Fruit fly (Drosophila melanogaster) whole organism, embryonic: ENCODE results near the gene Cyp12a5.

Experiments
- Atf6 ChIP-seq: fragments of 200-800 bp; sonication (Bioruptor generic); IDR thresholded peaks from 2 replicates; pipeline ENCODE4 v1.3.6; 2022; ENCODE audit warnings: missing biosample characterization, missing genetic modification characterization
- BEAF-32 ChIP-seq: fragments of 200-800 bp; sonication (Bioruptor generic); optimal IDR thresholded peaks from 3 replicates; lab custom pipeline; 2017; ENCODE audit warnings: missing biosample characterization, missing genetic modification characterization, mild to moderate bottlenecking, moderate library complexity, missing genetic modification reagents
- CG10462 ChIP-seq: fragments of 200-800 bp; sonication (Bioruptor generic); optimal IDR thresholded peaks from 2 replicates; lab custom pipeline; 2016; ENCODE audit warnings: missing biosample characterization, missing genetic modification characterization
- CG11247 ChIP-seq: fragments of 200-800 bp; sonication (Bioruptor generic); IDR thresholded peaks from 2 replicates; pipeline ENCODE4 v1.3.6; 2022; ENCODE audit warnings: missing biosample characterization, missing genetic modification characterization
- CG11696 ChIP-seq: fragments of 200-800 bp; sonication (Bioruptor generic); IDR thresholded peaks from 2 replicates; pipeline ENCODE4 v1.3.6; 2022; ENCODE audit warnings: missing biosample characterization, missing genetic modification characterization
- CG12219 ChIP-seq: fragments of 200-800 bp; sonication (Bioruptor generic); optimal IDR thresholded peaks from 3 replicates; lab custom pipeline; 2018; ENCODE audit warnings: missing biosample characterization, mild to moderate bottlenecking, missing genetic modification characterization
- CG13287 ChIP-seq: fragments of 200-800 bp; sonication (Bioruptor generic); IDR thresholded peaks from 2 replicates; pipeline ENCODE4 v1.3.6; 2022; ENCODE audit warnings: missing biosample characterization, missing genetic modification characterization; ENCODE audit not compliant: partially characterized antibody
- CG13624 ChIP-seq: fragments of 200-800 bp; sonication (Bioruptor generic); optimal IDR thresholded peaks from 2 replicates; lab custom pipeline; 2016; ENCODE audit warnings: missing biosample characterization, missing genetic modification characterization
- CG15601 ChIP-seq: fragments of 200-800 bp; sonication (Bioruptor generic); optimal IDR thresholded peaks from 3 replicates; lab custom pipeline; 2019; ENCODE audit warnings: missing biosample characterization, mild to moderate bottlenecking, missing genetic modification characterization, moderate library complexity
- CG1647 ChIP-seq: fragments of 200-800 bp; sonication (Bioruptor generic); optimal IDR thresholded peaks from 3 replicates; lab custom pipeline; 2016; ENCODE audit warnings: missing biosample characterization, missing genetic modification characterization
- CG16815 ChIP-seq: fragments of 200-800 bp; sonication (Bioruptor generic); optimal IDR thresholded peaks from 3 replicates; lab custom pipeline; 2017; ENCODE audit warnings: missing biosample characterization, mild to moderate bottlenecking, missing genetic modification characterization
- CG17328 ChIP-seq: fragments of 200-800 bp; sonication (Bioruptor generic); IDR thresholded peaks from 2 replicates; pipeline ENCODE4 v1.3.6; 2022; ENCODE audit warnings: missing biosample characterization, missing genetic modification characterization
- CG17912 ChIP-seq: fragments of 200-800 bp; sonication (Bioruptor generic); optimal IDR thresholded peaks from 2 replicates; lab custom pipeline; 2018; ENCODE audit warnings: missing biosample characterization, mild to moderate bottlenecking, missing genetic modification characterization
- CG2712 ChIP-seq: fragments of 200-800 bp; optimal IDR thresholded peaks from 3 replicates; lab custom pipeline; 2019; ENCODE audit warnings: missing biosample characterization, mild to moderate bottlenecking, missing genetic modification characterization, moderate library complexity
- CG30403 ChIP-seq: fragments of 200-800 bp; sonication (Bioruptor generic); optimal IDR thresholded peaks from 3 replicates; lab custom pipeline; 2016; ENCODE audit warnings: missing biosample characterization, missing genetic modification characterization
- CG32767 ChIP-seq: fragments of 200-800 bp; sonication (Bioruptor generic); IDR thresholded peaks from 2 replicates; pipeline ENCODE4 v1.3.6; 2022; ENCODE audit warnings: missing biosample characterization, missing genetic modification characterization
- CG4282 ChIP-seq: fragments of 200-800 bp; sonication (Bioruptor generic); optimal IDR thresholded peaks from 2 replicates; lab custom pipeline; 2016; ENCODE audit warnings: missing biosample characterization, missing genetic modification characterization
- CG6272 ChIP-seq: fragments of 200-800 bp; sonication (Bioruptor generic); IDR thresholded peaks from 2 replicates; pipeline ENCODE4 v1.3.6; 2022; ENCODE audit warnings: missing biosample characterization, missing genetic modification characterization
- Dad ChIP-seq: fragments of 200-800 bp; sonication (Bioruptor generic); optimal IDR thresholded peaks from 3 replicates; lab custom pipeline; 2016; ENCODE audit warnings: missing biosample characterization, missing genetic modification characterization
- Dref ChIP-seq: fragments of 200-800 bp; sonication (Bioruptor generic); IDR thresholded peaks from 2 replicates; pipeline ENCODE4 v1.3.6; 2022; ENCODE audit warnings: missing biosample characterization, missing genetic modification characterization
- Elba2 ChIP-seq: fragments of 200-800 bp; sonication (Bioruptor generic); optimal IDR thresholded peaks from 3 replicates; lab custom pipeline; 2016; ENCODE audit warnings: missing biosample characterization, missing genetic modification characterization
- Fer1 ChIP-seq: fragments of 200-800 bp; sonication (Bioruptor generic); optimal IDR thresholded peaks from 2 replicates; lab custom pipeline; 2017; ENCODE audit warnings: missing biosample characterization, mild to moderate bottlenecking, missing genetic modification characterization
- Hmr ChIP-seq: fragments of 200-800 bp; sonication (Bioruptor generic); optimal IDR thresholded peaks from 3 replicates; lab custom pipeline; 2017; ENCODE audit warnings: mild to moderate bottlenecking, missing biosample characterization, missing genetic modification reagents, missing genetic modification characterization
- Lhr ChIP-seq: fragments of 200-800 bp; sonication (Bioruptor generic); optimal IDR thresholded peaks from 3 replicates; lab custom pipeline; 2017; ENCODE audit warnings: mild to moderate bottlenecking, missing biosample characterization, missing genetic modification reagents, missing genetic modification characterization
- Nf-YB ChIP-seq: fragments of 200-800 bp; sonication (Bioruptor generic); optimal IDR thresholded peaks from 3 replicates; lab custom pipeline; 2019; ENCODE audit warnings: missing biosample characterization, mild to moderate bottlenecking, missing genetic modification characterization, moderate library complexity
- NfI ChIP-seq: fragments of 200-800 bp; sonication (Bioruptor generic); optimal IDR thresholded peaks from 3 replicates; lab custom pipeline; 2018; ENCODE audit warnings: missing biosample characterization, mild to moderate bottlenecking, missing genetic modification characterization, moderate library complexity
- Optix ChIP-seq: fragments of 200-800 bp; sonication (Bioruptor generic); IDR thresholded peaks from 3 replicates; pipeline ENCODE4 v1.3.6; 2022; ENCODE audit warnings: missing biosample characterization, missing genetic modification characterization
- Sry-β ChIP-seq: fragments of 200-800 bp; sonication (Bioruptor generic); optimal IDR thresholded peaks from 2 replicates; lab custom pipeline; 2018; ENCODE audit warnings: missing biosample characterization, mild to moderate bottlenecking, missing genetic modification characterization, moderate library complexity
- Ssrp ChIP-seq: fragments of 200-800 bp; sonication (Bioruptor generic); optimal IDR thresholded peaks from 2 replicates; lab custom pipeline; 2018; ENCODE audit warnings: missing biosample characterization, mild to moderate bottlenecking, missing genetic modification characterization, moderate library complexity
- TFAM ChIP-seq: fragments of 200-800 bp; sonication (Bioruptor generic); optimal IDR thresholded peaks from 2 replicates; lab custom pipeline; 2017; ENCODE audit warnings: missing biosample characterization, missing genetic modification characterization, inconsistent platforms
- ase ChIP-seq: fragments of 200-800 bp; sonication (Bioruptor generic); IDR thresholded peaks from 3 replicates; pipeline ENCODE4 v1.3.6; 2022; ENCODE audit warnings: missing biosample characterization, missing genetic modification characterization
- bsh ChIP-seq, 2 experiments: fragments of 200-800 bp; sonication (Bioruptor generic); optimal IDR thresholded peaks; 2 replicates each; lab custom pipeline; 2017 to 2018; ENCODE audit warnings: mild to moderate bottlenecking in 2 of 2, missing biosample characterization in 2 of 2, missing genetic modification characterization in 2 of 2, moderate library complexity in 1 of 2
- cg ChIP-seq: fragments of 200-800 bp; sonication (Bioruptor generic); optimal IDR thresholded peaks from 3 replicates; lab custom pipeline; 2019; ENCODE audit warnings: missing biosample characterization, mild to moderate bottlenecking, missing genetic modification characterization, moderate library complexity
- crol ChIP-seq: fragments of 200-800 bp; sonication (Bioruptor generic); IDR thresholded peaks from 2 replicates; pipeline ENCODE4 v1.3.6; 2022; ENCODE audit warnings: missing biosample characterization, missing genetic modification characterization
- dmrt99B ChIP-seq: fragments of 200-800 bp; sonication (Bioruptor generic); optimal IDR thresholded peaks from 2 replicates; lab custom pipeline; 2018; ENCODE audit warnings: missing biosample characterization, mild to moderate bottlenecking, missing genetic modification characterization, moderate library complexity
- exex ChIP-seq: fragments of 200-800 bp; sonication (Bioruptor generic); optimal IDR thresholded peaks from 4 replicates; lab custom pipeline; 2018; ENCODE audit warnings: missing biosample characterization, mild to moderate bottlenecking, missing genetic modification characterization, moderate library complexity
- ind ChIP-seq: fragments of 200-800 bp; sonication (Bioruptor generic); optimal IDR thresholded peaks from 3 replicates; lab custom pipeline; 2016; ENCODE audit warnings: missing biosample characterization, missing genetic modification characterization
- ken ChIP-seq: fragments of 200-800 bp; sonication (Bioruptor generic); IDR thresholded peaks from 3 replicates; pipeline ENCODE4 v1.3.6; 2022; ENCODE audit warnings: missing biosample characterization, missing genetic modification characterization
- klu ChIP-seq: fragments of 200-800 bp; sonication (Bioruptor generic); IDR thresholded peaks from 2 replicates; pipeline ENCODE4 v1.3.6; 2022; ENCODE audit warnings: missing biosample characterization, missing genetic modification characterization
- lbe ChIP-seq: fragments of 200-800 bp; sonication (Bioruptor generic); optimal IDR thresholded peaks from 2 replicates; lab custom pipeline; 2016; ENCODE audit warnings: missing biosample characterization, mild to moderate bottlenecking, missing genetic modification characterization
- lov ChIP-seq, 2 experiments: fragments of 200-800 bp in 1 of 2; fragments of >200 bp in 1 of 2; sonication (Bioruptor generic) in 1 of 2; IDR thresholded peaks in 1 of 2; optimal IDR thresholded peaks in 1 of 2; 2 replicates in 1 of 2; 3 replicates in 1 of 2; pipeline versions ENCODE4 v1.3.6 to Lab custom; 2017 to 2022; ENCODE audit warnings: missing biosample characterization in 1 of 2, missing genetic modification characterization in 1 of 2
- odd ChIP-seq: fragments of 200-800 bp; sonication (Bioruptor generic); optimal IDR thresholded peaks from 2 replicates; lab custom pipeline; 2017; ENCODE audit warnings: missing biosample characterization, mild to moderate bottlenecking, missing genetic modification characterization
- peb ChIP-seq: fragments of 200-800 bp; sonication (Bioruptor generic); IDR thresholded peaks from 2 replicates; pipeline ENCODE4 v1.3.6; 2022; ENCODE audit warnings: missing biosample characterization, missing genetic modification characterization
- psq ChIP-seq: fragments of 200-800 bp; sonication (Bioruptor generic); optimal IDR thresholded peaks from 2 replicates; lab custom pipeline; 2017; ENCODE audit warnings: missing biosample characterization, missing genetic modification characterization
- pum ChIP-seq: fragments of 200-800 bp; sonication (Bioruptor generic); optimal IDR thresholded peaks from 2 replicates; lab custom pipeline; 2016; ENCODE audit warnings: missing biosample characterization, missing genetic modification characterization
- sens ChIP-seq: fragments of 200-800 bp; sonication (Bioruptor generic); peaks from one replicate; lab custom pipeline; 2016; ENCODE audit warnings: missing biosample characterization, missing genetic modification characterization
- sim ChIP-seq: fragments of 200-800 bp; sonication (Bioruptor generic); IDR thresholded peaks from 2 replicates; pipeline ENCODE4 v1.3.6; 2022; ENCODE audit warnings: missing biosample characterization, missing genetic modification characterization
- slbo ChIP-seq: fragments of 200-800 bp; sonication (Bioruptor generic); IDR thresholded peaks from 2 replicates; pipeline ENCODE4 v1.3.6; 2022; ENCODE audit warnings: missing biosample characterization, missing genetic modification characterization
- ttk ChIP-seq: fragments of 200-800 bp; sonication (Bioruptor generic); IDR thresholded peaks from 2 replicates; pipeline ENCODE4 v2.1.2; 2022; ENCODE audit warnings: missing biosample characterization, missing genetic modification characterization
- unc-4 ChIP-seq: fragments of 200-800 bp; sonication (Bioruptor generic); IDR thresholded peaks from 2 replicates; pipeline ENCODE4 v1.3.6; 2022; ENCODE audit warnings: missing biosample characterization, missing genetic modification characterization; ENCODE audit not compliant: partially characterized antibody

Gene Cyp12a5

dm6 chr3R:19118505-19119138 lies 13.8 kb upstream of the Cyp12a5 start (continued):
- TF ChIP-seq CG11696 (GFP tag; lab: Robert Waterston, UW) (no peak), TFAM (GFP tag; lab: Kevin White, UChicago) (no peak), dmrt99B (tag; lab: Kevin White, UChicago) (peak; percentile 43), CG17912 (GFP tag; lab: Kevin White, UChicago) (no peak), CG17328 (GFP tag; lab: Robert Waterston, UW) (peak; percentile 69), ttk (GFP tag; lab: Robert Waterston, UW) (peak; percentile 66), CG13287 (GFP tag; lab: Robert Waterston, UW) (no peak), ken (GFP tag; lab: Robert Waterston, UW) (peak; percentile 38; the same call in 1 of the 3 replicates), exex (tag; lab: Kevin White, UChicago) (no peak), Dad (GFP tag; lab: Kevin White, UChicago) (no peak), Elba2 (GFP tag; lab: Kevin White, UChicago) (no peak), unc-4 (GFP tag; lab: Robert Waterston, UW) (no peak), CG16815 (GFP tag; lab: Kevin White, UChicago) (no peak), pum (GFP tag; lab: Kevin White, UChicago) (peak; percentile 15), CG6272 (peak; percentile 5; the same call in 1 of the 2 replicates), CG11247 (GFP tag; lab: Robert Waterston, UW) (no peak; the same call in 1 of the 2 replicates), Fer1 (GFP tag; lab: Kevin White, UChicago) (no peak), Ssrp (tag; lab: Kevin White, UChicago) (peak; percentile 20), crol (GFP tag; lab: Robert Waterston, UW) (no peak), CG32767 (GFP tag; lab: Robert Waterston, UW) (no peak), peb (GFP tag; lab: Robert Waterston, UW) (peak; percentile 44), Dref (no peak), CG4282 (GFP tag; lab: Kevin White, UChicago) (no peak), Lhr (GFP tag; lab: Kevin White, UChicago) (no peak), sens (no peak), psq (GFP tag; lab: Kevin White, UChicago) (no peak), Nf-YB (GFP tag; lab: Kevin White, UChicago) (no peak), Sry-β (GFP tag; lab: Kevin White, UChicago) (no peak), CG10462 (GFP tag; lab: Kevin White, UChicago) (no peak), odd (GFP tag; lab: Kevin White, UChicago) (no peak), CG1647 (GFP tag; lab: Kevin White, UChicago) (peak; percentile 12), CG15601 (no peak), ase (peak; percentile 60; the same call in 1 of the 3 replicates), ind (GFP tag; lab: Kevin White, UChicago) (peak; percentile 17), CG30403 (GFP tag; lab: Kevin White, UChicago) (no peak), Optix (GFP tag; lab: Robert Waterston, UW) (peak; percentile 57; the same call in 1 of the 3 replicates), slbo (GFP tag; lab: Robert Waterston, UW) (no peak), Hmr (GFP tag; lab: Kevin White, UChicago) (no peak), NfI (GFP tag; lab: Kevin White, UChicago) (no peak), cg (GFP tag; lab: Kevin White, UChicago) (no peak), lov (optimal IDR thresholded peaks at IDR 0.05; lab: Kevin White, UChicago) (no peak), lov (GFP tag; IDR thresholded peaks at IDR 0.05; lab: Robert Waterston, UW) (0 out of 3 replicates have a peak, but pooled peaks have one; percentile 46), klu (GFP tag; lab: Robert Waterston, UW) (no peak), CG2712 (tag; lab: Kevin White, UChicago) (no peak), sim (no peak; the same call in 1 of the 2 replicates), Atf6 (no peak), CG13624 (no peak), bsh (GFP tag; optimal IDR thresholded peaks at IDR 0.05; lab: Kevin White, UChicago) (peak; percentile 60 to 68), CG12219 (GFP tag; lab: Kevin White, UChicago) (no peak), lbe (GFP tag; lab: Kevin White, UChicago) (peak; percentile 32), BEAF-32 (GFP tag; lab: Kevin White, UChicago) (no peak)
